Worm (Caenorhabditis elegans) whole organism, young adult: ENCODE measurements around the gene T07G12.4.

Experiments used
- ama-1 ChIP-seq, 3 experiments: fragments of 150-350 bp in 1 of 3; sonication (generic microtip) in 2 of 3; optimal IDR thresholded peaks; 2 replicates each; lab custom pipeline; 2014 to 2018; ENCODE audit warnings: missing biosample characterization in 2 of 3, missing genetic modification characterization in 2 of 3, missing genetic modification reagents in 2 of 3
- bed-1 ChIP-seq: fragments of 200-800 bp; sonication (Bioruptor generic); IDR thresholded peaks from 2 replicates; pipeline ENCODE4 v1.3.6; 2022; ENCODE audit warnings: missing genetic modification reagents, missing genetic modification characterization, missing compliant biosample characterization
- ets-4 ChIP-seq: fragments of 200-800 bp; sonication (Bioruptor generic); optimal IDR thresholded peaks from 2 replicates; lab custom pipeline; 2018; ENCODE audit warnings: mild to moderate bottlenecking, missing genetic modification characterization, missing compliant biosample characterization
- madf-8 ChIP-seq: fragments of 200-800 bp; sonication (Bioruptor generic); conservative IDR thresholded peaks from 2 replicates; pipeline ENCODE4 v1.3.6; 2022; ENCODE audit warnings: missing genetic modification reagents, missing genetic modification characterization, missing compliant biosample characterization
- nfya-2 ChIP-seq: fragments of 200-800 bp; sonication (Bioruptor generic); IDR thresholded peaks from 2 replicates; pipeline ENCODE4 v1.3.6; 2022; ENCODE audit warnings: missing genetic modification reagents, missing genetic modification characterization, missing compliant biosample characterization
- nhr-120 ChIP-seq: fragments of 200-800 bp; sonication (Bioruptor generic); IDR thresholded peaks from 2 replicates; pipeline ENCODE4 v1.3.6; 2022; ENCODE audit warnings: missing genetic modification characterization, missing compliant biosample characterization
- rpc-1 ChIP-seq, 2 experiments: fragments of 150-350 bp in 1 of 2; sonication (generic microtip) in 1 of 2; optimal IDR thresholded peaks; 2 replicates each; lab custom pipeline; 2014 to 2018; ENCODE audit warnings: missing biosample characterization in 1 of 2, missing genetic modification characterization in 1 of 2, missing genetic modification reagents in 1 of 2, missing genotype in 1 of 2
- snpc-3.4 ChIP-seq: sonication (generic microtip); optimal IDR thresholded peaks from 2 replicates; lab custom pipeline; 2017; ENCODE audit warnings: missing genetic modification characterization, mild to moderate bottlenecking, missing compliant biosample characterization, antibody characterized with exemption, moderate library complexity, missing genotype, missing genetic modification reagents
- unc-62 ChIP-seq: fragments of 150-350 bp; optimal IDR thresholded peaks from 2 replicates; lab custom pipeline; 2014; ENCODE audit warnings: missing biosample characterization, missing genetic modification reagents, missing genetic modification characterization

ce11 chrIV:10574471-10574870 lies 36.0 kb upstream of the T07G12.4 start:
- TF ChIP-seq madf-8 (GFP tag; lab: Robert Waterston, UW) (no peak), ama-1 (optimal IDR thresholded peaks at IDR 0.05; lab: Kevin White, UChicago) (no peak), ama-1 (GFP tag; optimal IDR thresholded peaks at IDR 0.05; lab: Kevin White, UChicago) (no peak), nhr-120 (GFP tag; lab: Robert Waterston, UW) (no peak), ets-4 (GFP tag; lab: Kevin White, UChicago) (no peak), bed-1 (no peak), snpc-3.4 (tag; lab: Kevin White, UChicago) (no peak), unc-62 (GFP tag; lab: Kevin White, UChicago) (no peak), rpc-1 (optimal IDR thresholded peaks at IDR 0.05; lab: Kevin White, UChicago) (no peak), rpc-1 (tag; optimal IDR thresholded peaks at IDR 0.05; lab: Kevin White, UChicago) (no peak), nfya-2 (GFP tag; lab: Robert Waterston, UW) (no peak)
